Fruit fly (Drosophila melanogaster) Kc167 (cell line): ENCODE results near the gene CG5160.

ENCODE experiments used
- Myc ChIP-seq: fragments of >200 bp; optimal IDR thresholded peaks from 2 replicates; lab custom pipeline; 2017; ENCODE audit warnings: missing external identifiers
- Sin3A ChIP-seq: fragments of >200 bp; optimal IDR thresholded peaks from 2 replicates; lab custom pipeline; 2018; ENCODE audit warnings: missing external identifiers
- h ChIP-seq: fragments of >200 bp; optimal IDR thresholded peaks from 3 replicates; lab custom pipeline; 2018; ENCODE audit warnings: missing external identifiers
- insv ChIP-seq: fragments of >200 bp; optimal IDR thresholded peaks from 3 replicates; lab custom pipeline; 2018; ENCODE audit warnings: missing external identifiers
- psq ChIP-seq: fragments of >200 bp; optimal IDR thresholded peaks from 2 replicates; lab custom pipeline; 2017; ENCODE audit warnings: missing external identifiers
- ttk ChIP-seq: sonication (Bioruptor generic); optimal IDR thresholded peaks from 2 replicates; lab custom pipeline; 2017; ENCODE audit warnings: missing external identifiers

DNA sequence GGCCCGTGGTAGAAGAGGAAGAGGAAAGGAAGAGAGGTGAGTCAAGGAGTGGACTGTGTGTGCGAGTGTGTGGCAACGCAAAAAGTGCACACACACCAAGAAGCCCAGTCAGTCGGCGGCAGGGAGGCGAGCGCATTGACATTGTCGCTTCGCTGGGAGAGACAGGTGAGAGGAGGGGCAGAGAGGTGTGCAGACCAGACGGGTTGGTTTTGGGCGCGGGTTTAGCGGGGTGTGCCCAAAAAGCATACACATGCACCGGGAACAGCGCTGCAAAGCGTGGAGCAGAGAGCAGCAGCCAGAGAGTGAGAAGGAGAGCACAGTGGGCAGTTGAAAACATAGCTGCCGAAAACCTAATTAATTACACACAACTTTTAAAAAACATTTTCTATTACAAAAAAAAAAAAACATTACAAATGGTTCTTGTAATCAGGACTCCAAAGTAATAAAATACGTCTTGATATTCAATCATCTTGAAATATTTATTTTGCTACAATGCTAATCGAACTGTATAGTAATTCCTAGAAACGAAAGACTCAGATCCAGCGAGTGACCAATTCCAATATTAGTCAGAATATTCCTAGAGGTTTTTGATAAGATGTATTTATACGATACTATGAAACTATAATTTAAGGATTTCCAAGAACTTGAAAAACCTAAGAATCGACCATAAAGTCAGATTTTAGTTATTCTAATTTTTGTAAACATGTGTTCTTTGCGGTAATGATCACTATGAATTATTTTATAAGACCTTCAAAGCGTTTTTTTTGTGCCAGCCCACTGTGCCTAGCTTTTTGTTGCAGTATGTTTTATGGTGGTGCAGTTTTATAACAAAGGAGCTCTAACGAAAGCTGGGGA lies 24.1 kb upstream of the CG5160 start:
- no peak for TF ChIP-seq Sin3A
- TF ChIP-seq ttk, result no peak
- no peak for TF ChIP-seq psq (lab: Kevin White, UChicago)
- TF ChIP-seq h, result no peak
- TF ChIP-seq insv, result no peak
- TF ChIP-seq Myc (lab: Kevin White, UChicago), result no peak
